Worm (Caenorhabditis elegans) whole organism, L4 larva: Measurements from ENCODE around the gene E02C12.8.

Source experiments
- F37D6.2 ChIP-seq: sonication (generic microtip); optimal IDR thresholded peaks from 2 replicates; lab custom pipeline; 2016; ENCODE audit warnings: mild to moderate bottlenecking, missing genetic modification characterization, missing compliant biosample characterization
- ZK546.5 ChIP-seq, 2 experiments: sonication (generic microtip); optimal IDR thresholded peaks; 2 replicates each; lab custom pipeline; 2017; ENCODE audit warnings: missing biosample characterization in 2 of 2, missing genetic modification characterization in 2 of 2
- ceh-62 ChIP-seq: sonication (generic microtip); optimal IDR thresholded peaks from 2 replicates; lab custom pipeline; 2017; ENCODE audit warnings: missing biosample characterization, missing genetic modification characterization
- egl-27 ChIP-seq: sonication (generic microtip); optimal IDR thresholded peaks from 3 replicates; lab custom pipeline; 2017; ENCODE audit warnings: missing biosample characterization, missing genetic modification reagents, missing genetic modification characterization
- lin-29 ChIP-seq: fragments of 200-800 bp; sonication (Bioruptor generic); IDR thresholded peaks from 2 replicates; pipeline ENCODE4 v1.3.6; 2022; ENCODE audit warnings: missing genetic modification reagents, missing genetic modification characterization, missing compliant biosample characterization
- mdl-1 ChIP-seq, 2 experiments: fragments of 150-350 bp in 1 of 2; sonication (generic microtip) in 1 of 2; optimal IDR thresholded peaks; 2 replicates each; lab custom pipeline; 2014 to 2017; ENCODE audit warnings: missing biosample characterization in 2 of 2, missing genetic modification characterization in 2 of 2
- nhr-11 ChIP-seq: fragments of 150-350 bp; optimal IDR thresholded peaks from 2 replicates; lab custom pipeline; 2014; ENCODE audit warnings: missing biosample characterization, missing genetic modification characterization
- nhr-237 ChIP-seq: sonication (generic microtip); optimal IDR thresholded peaks from 2 replicates; lab custom pipeline; 2017; ENCODE audit warnings: missing biosample characterization, missing genetic modification characterization
- nhr-25 ChIP-seq: sonication (generic microtip); optimal IDR thresholded peaks from 2 replicates; lab custom pipeline; 2017; ENCODE audit warnings: missing genetic modification characterization, mild to moderate bottlenecking, missing compliant biosample characterization, antibody characterized with exemption, moderate library complexity, borderline replicate concordance; ENCODE audit not compliant: insufficient read depth
- nhr-77 ChIP-seq: fragments of 150-350 bp; optimal IDR thresholded peaks from 2 replicates; lab custom pipeline; 2014; ENCODE audit warnings: missing biosample characterization, missing genetic modification characterization
- pha-4 ChIP-seq, 2 experiments: fragments of 150-350 bp in 1 of 2; fragments of 200-800 bp in 1 of 2; sonication (Bioruptor generic) in 1 of 2; IDR thresholded peaks in 1 of 2; optimal IDR thresholded peaks in 1 of 2; 2 replicates each; pipeline versions ENCODE4 v1.3.6 to Lab custom; 2014 to 2022; ENCODE audit warnings: missing genetic modification characterization in 2 of 2, missing genetic modification reagents in 2 of 2, missing biosample characterization in 1 of 2, missing compliant biosample characterization in 1 of 2
- ztf-11 ChIP-seq: fragments of 150-350 bp; optimal IDR thresholded peaks from 2 replicates; lab custom pipeline; 2014; ENCODE audit warnings: missing biosample characterization, missing genetic modification characterization

DNA sequence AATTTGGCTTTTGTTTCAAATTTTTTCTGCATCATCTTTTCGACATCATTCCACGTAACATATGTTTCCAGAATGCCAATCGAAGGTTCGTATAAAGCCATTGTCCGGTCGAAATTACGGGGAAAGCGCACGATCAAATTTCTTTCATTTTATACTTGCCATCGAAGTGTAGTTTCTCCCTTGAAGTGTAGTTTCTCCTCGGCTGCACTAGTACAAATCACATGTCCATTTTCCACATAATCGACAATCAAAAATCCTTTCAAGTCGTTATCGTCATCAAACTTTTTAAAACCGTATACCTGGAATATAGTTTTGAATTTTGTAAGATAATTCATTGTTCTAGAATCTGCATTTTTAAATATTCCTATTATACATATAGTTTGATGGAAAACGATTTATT is 2.0 kb upstream of the E02C12.8 start, which contains the start of gene E02C12.9:
- no peak for TF ChIP-seq pha-4 (GFP tag; IDR thresholded peaks at IDR 0.05; lab: Robert Waterston, UW)
- TF ChIP-seq pha-4 (tag; optimal IDR thresholded peaks at IDR 0.05; lab: Kevin White, UChicago): no peak
- no peak for TF ChIP-seq nhr-25 (tag; lab: Kevin White, UChicago)
- TF ChIP-seq nhr-11 (tag; lab: Kevin White, UChicago): no peak
- TF ChIP-seq lin-29 (GFP tag; lab: Robert Waterston, UW): no peak
- TF ChIP-seq ZK546.5 (tag; optimal IDR thresholded peaks at IDR 0.05; lab: Kevin White, UChicago): no peak
- no peak for TF ChIP-seq nhr-237
- no peak for TF ChIP-seq ceh-62 (tag; lab: Kevin White, UChicago)
- TF ChIP-seq egl-27 (tag; lab: Kevin White, UChicago): no peak
- TF ChIP-seq nhr-77 (tag; lab: Kevin White, UChicago): no peak
- no peak for TF ChIP-seq ztf-11 (tag; lab: Kevin White, UChicago)
- TF ChIP-seq mdl-1 (tag; optimal IDR thresholded peaks at IDR 0.05; lab: Kevin White, UChicago): no peak
- TF ChIP-seq F37D6.2 (tag; lab: Kevin White, UChicago): no peak
